Worm (Caenorhabditis elegans): Measurements from ENCODE around the gene F01D5.2.

F01D5.2 gene

DNA sequence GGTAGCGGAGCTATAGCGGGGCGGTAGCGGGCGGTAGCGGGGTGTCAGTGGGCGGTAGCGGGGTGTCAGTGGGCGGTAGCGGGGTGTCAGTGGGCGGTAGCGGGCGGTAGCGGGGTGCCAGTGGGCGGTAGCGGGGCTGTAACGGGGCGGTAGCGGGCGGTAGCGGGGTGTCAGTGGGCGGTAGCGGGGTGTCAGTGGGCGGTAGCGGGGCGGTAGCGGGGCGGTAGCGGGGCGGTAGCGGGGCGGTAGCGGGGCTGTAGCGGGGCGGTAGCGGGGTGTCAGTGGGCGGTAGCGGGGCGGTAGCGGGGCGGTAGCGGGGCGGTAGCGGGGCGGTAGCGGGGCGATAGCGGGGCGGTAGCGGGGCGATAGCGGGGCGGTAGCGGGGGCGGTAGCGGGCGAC lies 20.8 kb upstream of the F01D5.2 start (continued):
- TF ChIP-seq lin-26 (GFP tag; IDR thresholded peaks at IDR 0.05): 0 out of 2 replicates have a peak, but pooled peaks have one; percentile 75
- TF ChIP-seq sea-2 (GFP tag; IDR thresholded peaks at IDR 0.05): peak; percentile 68; the same call in 1 of the 2 replicates
- 0 out of 2 replicates have a peak, but pooled peaks have one; percentile 30 for TF ChIP-seq attf-6 (GFP tag; IDR thresholded peaks at IDR 0.05)
- peak; percentile 40 for TF ChIP-seq sptf-2 (GFP tag; optimal IDR thresholded peaks at IDR 0.05)
- TF ChIP-seq nhr-120 (GFP tag; IDR thresholded peaks at IDR 0.05): 0 out of 2 replicates have a peak, but pooled peaks have one; percentile 9
- peak; percentile 96 for TF ChIP-seq zfh-2 (GFP tag; conservative IDR thresholded peaks at IDR 0.05)
- TF ChIP-seq attf-3 (GFP tag; conservative IDR thresholded peaks at IDR 0.05): peak; percentile 67
- TF ChIP-seq F10E7.11 (tag; optimal IDR thresholded peaks at IDR 0.05): peak; percentile 2
- 0 out of 2 replicates have a peak, but pooled peaks have one; percentile 15 for TF ChIP-seq Y79H2A.3 (GFP tag; conservative IDR thresholded peaks at IDR 0.05)
- TF ChIP-seq rcor-1 (GFP tag; IDR thresholded peaks at IDR 0.05): peak; percentile 8; the same call in 1 of the 2 replicates
- peak; percentile 100 for TF ChIP-seq egrh-3 (GFP tag; IDR thresholded peaks at IDR 0.05)
- TF ChIP-seq nfyb-1 (GFP tag; IDR thresholded peaks at IDR 0.05): 0 out of 2 replicates have a peak, but pooled peaks have one; percentile 27
- 0 out of 2 replicates have a peak, but pooled peaks have one; percentile 83 for TF ChIP-seq F37B4.10 (GFP tag; IDR thresholded peaks at IDR 0.05)

DNA sequence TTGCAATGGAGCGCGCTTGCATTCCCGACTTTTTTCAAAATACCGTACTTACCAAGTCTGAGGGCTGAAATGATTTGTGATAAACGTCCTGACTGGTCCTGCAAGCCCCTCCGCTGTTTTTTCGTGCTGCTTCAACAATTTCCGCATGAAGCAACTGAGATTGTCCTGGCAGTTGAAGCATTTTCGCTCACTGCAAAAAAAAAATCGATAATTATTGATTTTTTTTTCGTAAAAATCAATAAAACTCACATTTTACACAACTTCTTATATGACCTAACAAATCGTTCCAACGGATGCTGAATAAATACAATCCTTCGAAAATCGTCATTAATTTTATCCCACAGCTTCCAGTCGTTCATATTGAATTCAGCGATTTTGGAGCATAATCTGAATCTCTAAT lies 20.0 kb upstream of the F01D5.2 start:
- TF ChIP-seq lin-26 (GFP tag; IDR thresholded peaks at IDR 0.05): no peak
- TF ChIP-seq lin-54 (GFP tag; optimal IDR thresholded peaks at IDR 0.05): no peak
- no peak for TF ChIP-seq sea-2 (GFP tag; IDR thresholded peaks at IDR 0.05)
- no peak for TF ChIP-seq nhr-27 (tag; optimal IDR thresholded peaks at IDR 0.05)
- TF ChIP-seq zim-3 (tag; optimal IDR thresholded peaks at IDR 0.05): no peak
- TF ChIP-seq nfya-2 (GFP tag; IDR thresholded peaks at IDR 0.05): no peak
- TF ChIP-seq nhr-90 (tag; optimal IDR thresholded peaks at IDR 0.05): no peak
- no peak for TF ChIP-seq egrh-3 (GFP tag; IDR thresholded peaks at IDR 0.05)
- TF ChIP-seq D2030.7 (GFP tag; IDR thresholded peaks at IDR 0.05): no peak
- TF ChIP-seq ztf-26 (tag; optimal IDR thresholded peaks at IDR 0.05): no peak
- no peak for TF ChIP-seq Y56A3A.18 (GFP tag; IDR thresholded peaks at IDR 0.05)
- TF ChIP-seq nfya-1 (tag; optimal IDR thresholded peaks at IDR 0.05; ENCODE audit: borderline replicate concordance, insufficient read depth): no peak
- TF ChIP-seq egl-18 (GFP tag; IDR thresholded peaks at IDR 0.05): no peak
- no peak for TF ChIP-seq cebp-2 (GFP tag; IDR thresholded peaks at IDR 0.05)
- no peak for TF ChIP-seq egl-44 (GFP tag; IDR thresholded peaks at IDR 0.05)

- TF ChIP-seq lin-35 (GFP tag; optimal IDR thresholded peaks at IDR 0.05): peak in 2 of 3 experiments; percentile 18 to 75
- peak; percentile 41 for TF ChIP-seq zim-3 (tag; optimal IDR thresholded peaks at IDR 0.05)
- peak; percentile 93 for TF ChIP-seq B0336.3 (GFP tag; IDR thresholded peaks at IDR 0.05)
- no peak for TF ChIP-seq aptf-2 (GFP tag; conservative IDR thresholded peaks at IDR 0.05)
- peak; percentile 60; the same call in 1 of the 2 replicates for TF ChIP-seq hsf-1 (GFP tag; IDR thresholded peaks at IDR 0.05)
- TF ChIP-seq bed-2 (GFP tag; IDR thresholded peaks at IDR 0.05): no peak
- TF ChIP-seq F52B5.7 (tag; optimal IDR thresholded peaks at IDR 0.05): peak; percentile 72
- TF ChIP-seq nhr-120 (GFP tag; IDR thresholded peaks at IDR 0.05): no peak
- peak; percentile 83 for TF ChIP-seq tbp1 (GFP tag; optimal IDR thresholded peaks at IDR 0.05)
- TF ChIP-seq hmg-1.2 (GFP tag; IDR thresholded peaks at IDR 0.05): peak; percentile 100
- TF ChIP-seq ztf-3 (GFP tag; optimal IDR thresholded peaks at IDR 0.05): peak; percentile 43
- TF ChIP-seq B0261.1 (tag; optimal IDR thresholded peaks at IDR 0.05): peak; percentile 36
- peak; percentile 1 for TF ChIP-seq lsy-27 (tag; optimal IDR thresholded peaks at IDR 0.05; ENCODE audit: borderline replicate concordance, insufficient read depth)
- peak; percentile 80 for TF ChIP-seq ceh-100 (GFP tag; IDR thresholded peaks at IDR 0.05)
- peak; percentile 89 for TF ChIP-seq dpff-1 (tag; optimal IDR thresholded peaks at IDR 0.05)
- TF ChIP-seq sdz-38 (tag; optimal IDR thresholded peaks at IDR 0.05): no peak
- peak; percentile 52 for TF ChIP-seq akir-1 (GFP tag; optimal IDR thresholded peaks at IDR 0.05)
- peak; percentile 29 to 58 for TF ChIP-seq let-607 (tag; optimal IDR thresholded peaks at IDR 0.05)
- peak; percentile 74 for TF ChIP-seq ztf-18 (tag; optimal IDR thresholded peaks at IDR 0.05)
- peak; percentile 81 for TF ChIP-seq ztf-26 (tag; optimal IDR thresholded peaks at IDR 0.05)
- TF ChIP-seq pbrm-1 (GFP tag; IDR thresholded peaks at IDR 0.05): peak; percentile 97
- peak; percentile 27 for TF ChIP-seq nhr-80 (tag; optimal IDR thresholded peaks at IDR 0.05)
- no peak for TF ChIP-seq ceh-79 (tag; optimal IDR thresholded peaks at IDR 0.05)
- 0 out of 2 replicates have a peak, but pooled peaks have one; percentile 25 for TF ChIP-seq ceh-91 (GFP tag; IDR thresholded peaks at IDR 0.05)
- TF ChIP-seq F10E7.11 (tag; optimal IDR thresholded peaks at IDR 0.05): peak; percentile 40
These were observed 19.3 kb upstream of the F01D5.2 start for ce11 chrII:14018192-14018591.

All from whole organism, young adult.